Fruit fly (Drosophila melanogaster) whole organism, embryonic: ENCODE measurements around the gene mRpL16.

Experiments
- Bteb2 ChIP-seq: fragments of 200-800 bp; sonication (Bioruptor generic); optimal IDR thresholded peaks from 2 replicates; lab custom pipeline; 2016; ENCODE audit warnings: missing biosample characterization, missing genetic modification characterization
- CG11695 ChIP-seq: fragments of 200-800 bp; sonication (Bioruptor generic); IDR thresholded peaks from 3 replicates; pipeline ENCODE4 v1.3.6; 2022; ENCODE audit warnings: missing biosample characterization, missing genetic modification characterization
- CG12299 ChIP-seq: fragments of 200-800 bp; sonication (Bioruptor generic); optimal IDR thresholded peaks from 2 replicates; lab custom pipeline; 2018; ENCODE audit warnings: missing biosample characterization, mild to moderate bottlenecking, missing genetic modification characterization
- CG12769 ChIP-seq: fragments of 200-800 bp; sonication (Bioruptor generic); optimal IDR thresholded peaks from 2 replicates; lab custom pipeline; 2019; ENCODE audit warnings: missing biosample characterization, mild to moderate bottlenecking, missing genetic modification characterization, moderate library complexity
- CG15696 ChIP-seq: fragments of 200-800 bp; sonication (Bioruptor generic); optimal IDR thresholded peaks from 2 replicates; lab custom pipeline; 2019; ENCODE audit warnings: missing biosample characterization, mild to moderate bottlenecking, missing genetic modification characterization, moderate library complexity
- CG17361 ChIP-seq: fragments of 200-800 bp; sonication (Bioruptor generic); IDR thresholded peaks from 3 replicates; pipeline ENCODE4 v1.3.6; 2022; ENCODE audit warnings: missing biosample characterization, missing genetic modification characterization
- CG17912 ChIP-seq: fragments of 200-800 bp; sonication (Bioruptor generic); optimal IDR thresholded peaks from 2 replicates; lab custom pipeline; 2018; ENCODE audit warnings: missing biosample characterization, mild to moderate bottlenecking, missing genetic modification characterization
- CG2116 ChIP-seq: fragments of 200-800 bp; sonication (Bioruptor generic); optimal IDR thresholded peaks from 3 replicates; lab custom pipeline; 2018; ENCODE audit warnings: missing biosample characterization, mild to moderate bottlenecking, missing genetic modification characterization
- CG2129 ChIP-seq: fragments of 200-800 bp; sonication (Bioruptor generic); IDR thresholded peaks from 2 replicates; pipeline ENCODE4 v1.3.6; 2022; ENCODE audit warnings: missing biosample characterization, missing genetic modification characterization; ENCODE audit not compliant: partially characterized antibody
- CG31441 ChIP-seq: fragments of 200-800 bp; sonication (Bioruptor generic); IDR thresholded peaks from 2 replicates; pipeline ENCODE4 v1.3.6; 2022; ENCODE audit warnings: missing biosample characterization, missing genetic modification characterization
- CG3407 ChIP-seq: fragments of 200-800 bp; sonication (Bioruptor generic); optimal IDR thresholded peaks from 2 replicates; lab custom pipeline; 2018; ENCODE audit warnings: missing biosample characterization, mild to moderate bottlenecking, missing genetic modification characterization
- CG34224 ChIP-seq: fragments of 200-800 bp; sonication (Bioruptor generic); IDR thresholded peaks from 3 replicates; pipeline ENCODE4 v1.3.6; 2022; ENCODE audit warnings: missing biosample characterization, missing genetic modification characterization; ENCODE audit not compliant: partially characterized antibody
- CG4617 ChIP-seq: fragments of 200-800 bp; sonication (Bioruptor generic); optimal IDR thresholded peaks from 3 replicates; lab custom pipeline; 2016; ENCODE audit warnings: missing biosample characterization, missing genetic modification characterization, borderline replicate concordance
- CG4707 ChIP-seq: fragments of 200-800 bp; sonication (Bioruptor generic); optimal IDR thresholded peaks from 2 replicates; lab custom pipeline; 2018; ENCODE audit warnings: missing biosample characterization, mild to moderate bottlenecking, missing genetic modification characterization, moderate library complexity
- CG4820 ChIP-seq: fragments of 200-800 bp; sonication (Bioruptor generic); optimal IDR thresholded peaks from 3 replicates; lab custom pipeline; 2016; ENCODE audit warnings: missing biosample characterization, missing genetic modification characterization
- Dll ChIP-seq: fragments of 200-800 bp; sonication (Bioruptor generic); IDR thresholded peaks from 4 replicates; pipeline ENCODE4 v1.3.6; 2022; ENCODE audit warnings: missing biosample characterization, missing genetic modification characterization; ENCODE audit not compliant: partially characterized antibody
- ERR ChIP-seq: fragments of 200-800 bp; sonication (Bioruptor generic); optimal IDR thresholded peaks from 2 replicates; lab custom pipeline; 2016; ENCODE audit warnings: missing biosample characterization, missing genetic modification characterization
- Ets97D ChIP-seq: fragments of 200-800 bp; sonication (Bioruptor generic); optimal IDR thresholded peaks from 3 replicates; lab custom pipeline; 2016; ENCODE audit warnings: missing biosample characterization, missing genetic modification characterization
- Hey ChIP-seq: fragments of 200-800 bp; sonication (Bioruptor generic); optimal IDR thresholded peaks from 3 replicates; lab custom pipeline; 2018; ENCODE audit warnings: missing biosample characterization, mild to moderate bottlenecking, missing genetic modification characterization
- MBD-R2 ChIP-seq: fragments of 200-800 bp; sonication (Bioruptor generic); IDR thresholded peaks from 2 replicates; pipeline ENCODE4 v1.3.6; 2022; ENCODE audit warnings: missing biosample characterization, missing genetic modification characterization
- Med ChIP-seq: fragments of 200-800 bp; sonication (Bioruptor generic); peaks from one replicate; lab custom pipeline; 2016; ENCODE audit warnings: missing biosample characterization, missing genetic modification characterization, mild to moderate bottlenecking, inconsistent platforms, moderate library complexity
- Mrtf ChIP-seq: fragments of 200-800 bp; sonication (Bioruptor generic); IDR thresholded peaks from 3 replicates; pipeline ENCODE4 v1.3.6; 2022; ENCODE audit warnings: missing biosample characterization, missing genetic modification characterization
- NFAT ChIP-seq: fragments of 200-800 bp; sonication (Bioruptor generic); IDR thresholded peaks from 2 replicates; pipeline ENCODE4 v1.3.6; 2022; ENCODE audit warnings: missing biosample characterization, missing genetic modification characterization
- Oli ChIP-seq: fragments of 200-800 bp; sonication (Bioruptor generic); optimal IDR thresholded peaks from 2 replicates; lab custom pipeline; 2018; ENCODE audit warnings: missing biosample characterization, mild to moderate bottlenecking, missing genetic modification characterization, moderate library complexity
- Optix ChIP-seq: fragments of 200-800 bp; sonication (Bioruptor generic); IDR thresholded peaks from 3 replicates; pipeline ENCODE4 v1.3.6; 2022; ENCODE audit warnings: missing biosample characterization, missing genetic modification characterization
- Sox100B ChIP-seq: fragments of 200-800 bp; sonication (Bioruptor generic); optimal IDR thresholded peaks from 3 replicates; lab custom pipeline; 2018; ENCODE audit warnings: missing biosample characterization, mild to moderate bottlenecking, missing genetic modification characterization
- Taf1 ChIP-seq: fragments of 200-800 bp; sonication (Bioruptor generic); IDR thresholded peaks from 2 replicates; pipeline ENCODE4 v1.3.6; 2022; ENCODE audit warnings: missing biosample characterization, missing genetic modification characterization
- Trl ChIP-seq, 3 experiments: fragments of >200 bp in 2 of 3; fragments of 200-800 bp in 1 of 3; sonication (Bioruptor generic) in 1 of 3; optimal IDR thresholded peaks; 2 replicates in 1 of 3; 3 replicates in 2 of 3; lab custom pipeline; 2016 to 2017; ENCODE audit warnings: missing biosample characterization in 1 of 3, missing genetic modification characterization in 1 of 3
- Vsx1 ChIP-seq: fragments of 200-800 bp; sonication (Bioruptor generic); optimal IDR thresholded peaks from 2 replicates; lab custom pipeline; 2017; ENCODE audit warnings: missing biosample characterization, mild to moderate bottlenecking, missing genetic modification characterization, missing genetic modification reagents
- br ChIP-seq: fragments of >200 bp; optimal IDR thresholded peaks from 2 replicates; lab custom pipeline; 2017
- crp ChIP-seq, 2 experiments: fragments of 200-800 bp; sonication (Bioruptor generic); optimal IDR thresholded peaks; 2 replicates in 1 of 2; 3 replicates in 1 of 2; lab custom pipeline; 2017; ENCODE audit warnings: missing biosample characterization in 2 of 2, missing genetic modification characterization in 2 of 2, mild to moderate bottlenecking in 1 of 2, moderate library complexity in 1 of 2
- dan ChIP-seq: fragments of 200-800 bp; sonication (Bioruptor generic); IDR thresholded peaks from 2 replicates; pipeline ENCODE4 v1.3.6; 2022; ENCODE audit warnings: missing biosample characterization, missing genetic modification characterization
- ems ChIP-seq: fragments of 200-800 bp; sonication (Bioruptor generic); optimal IDR thresholded peaks from 3 replicates; lab custom pipeline; 2016; ENCODE audit warnings: missing biosample characterization, missing genetic modification characterization
- eve ChIP-seq, 2 experiments: fragments of >200 bp; optimal IDR thresholded peaks; 2 replicates each; lab custom pipeline; 2017; ENCODE audit warnings: missing biosample characterization in 2 of 2, missing genetic modification characterization in 2 of 2
- ewg ChIP-seq: fragments of 200-800 bp; sonication (Bioruptor generic); optimal IDR thresholded peaks from 3 replicates; lab custom pipeline; 2017; ENCODE audit warnings: mild to moderate bottlenecking, missing biosample characterization, missing genetic modification reagents, missing genetic modification characterization
- fru ChIP-seq: fragments of >200 bp; optimal IDR thresholded peaks from 2 replicates; lab custom pipeline; 2017
- gcm2 ChIP-seq: fragments of 200-800 bp; sonication (Bioruptor generic); optimal IDR thresholded peaks from 2 replicates; lab custom pipeline; 2016; ENCODE audit warnings: missing biosample characterization, missing genetic modification characterization
- gem ChIP-seq: fragments of 200-800 bp; sonication (Bioruptor generic); optimal IDR thresholded peaks from 2 replicates; lab custom pipeline; 2019; ENCODE audit warnings: missing biosample characterization, mild to moderate bottlenecking, missing genetic modification characterization, moderate library complexity
- gsb-n ChIP-seq: fragments of 200-800 bp; sonication (Bioruptor generic); optimal IDR thresholded peaks from 3 replicates; lab custom pipeline; 2018; ENCODE audit warnings: missing biosample characterization, mild to moderate bottlenecking, missing genetic modification characterization
- ind ChIP-seq: fragments of 200-800 bp; sonication (Bioruptor generic); optimal IDR thresholded peaks from 3 replicates; lab custom pipeline; 2016; ENCODE audit warnings: missing biosample characterization, missing genetic modification characterization
- lmd ChIP-seq: fragments of 200-800 bp; sonication (Bioruptor generic); IDR thresholded peaks from 2 replicates; pipeline ENCODE4 v1.3.6; 2022; ENCODE audit warnings: missing biosample characterization, missing genetic modification characterization
- onecut ChIP-seq: fragments of 200-800 bp; sonication (Bioruptor generic); IDR thresholded peaks from 2 replicates; pipeline ENCODE4 v1.3.6; 2022; ENCODE audit warnings: missing biosample characterization, missing genetic modification characterization
- ro ChIP-seq: fragments of 200-800 bp; sonication (Bioruptor generic); IDR thresholded peaks from 2 replicates; pipeline ENCODE4 v1.3.6; 2022; ENCODE audit warnings: missing biosample characterization, missing genetic modification characterization
- seq ChIP-seq: fragments of 200-800 bp; sonication (Bioruptor generic); IDR thresholded peaks from 2 replicates; pipeline ENCODE4 v1.3.6; 2022; ENCODE audit warnings: missing biosample characterization, missing genetic modification characterization
- sisA ChIP-seq: fragments of 200-800 bp; sonication (Bioruptor generic); IDR thresholded peaks from 2 replicates; pipeline ENCODE4 v1.3.6; 2022; ENCODE audit warnings: missing biosample characterization, missing genetic modification characterization
- sr ChIP-seq: fragments of 200-800 bp; sonication (Bioruptor generic); IDR thresholded peaks from 3 replicates; pipeline ENCODE4 v1.3.6; 2022; ENCODE audit warnings: missing biosample characterization, missing genetic modification characterization
- tio ChIP-seq: fragments of 200-800 bp; sonication (Bioruptor generic); optimal IDR thresholded peaks from 2 replicates; lab custom pipeline; 2017; ENCODE audit warnings: missing biosample characterization, missing genetic modification characterization, inconsistent platforms
- toy ChIP-seq: fragments of 200-800 bp; sonication (Bioruptor generic); IDR thresholded peaks from 2 replicates; pipeline ENCODE4 v1.3.6; 2022; ENCODE audit warnings: missing biosample characterization, missing genetic modification characterization
- unpg ChIP-seq: fragments of 200-800 bp; sonication (Bioruptor generic); optimal IDR thresholded peaks from 3 replicates; lab custom pipeline; 2018; ENCODE audit warnings: missing biosample characterization, mild to moderate bottlenecking, missing genetic modification characterization, moderate library complexity
- vnd ChIP-seq: fragments of 200-800 bp; sonication (Bioruptor generic); IDR thresholded peaks from 3 replicates; pipeline ENCODE4 v1.3.6; 2022; ENCODE audit warnings: missing biosample characterization, missing genetic modification characterization; ENCODE audit not compliant: partially characterized antibody
- vvl ChIP-seq: fragments of 200-800 bp; sonication (Bioruptor generic); IDR thresholded peaks from 2 replicates; pipeline ENCODE4 v1.3.6; 2022; ENCODE audit warnings: missing biosample characterization, missing genetic modification characterization

mRpL16 gene

DNA sequence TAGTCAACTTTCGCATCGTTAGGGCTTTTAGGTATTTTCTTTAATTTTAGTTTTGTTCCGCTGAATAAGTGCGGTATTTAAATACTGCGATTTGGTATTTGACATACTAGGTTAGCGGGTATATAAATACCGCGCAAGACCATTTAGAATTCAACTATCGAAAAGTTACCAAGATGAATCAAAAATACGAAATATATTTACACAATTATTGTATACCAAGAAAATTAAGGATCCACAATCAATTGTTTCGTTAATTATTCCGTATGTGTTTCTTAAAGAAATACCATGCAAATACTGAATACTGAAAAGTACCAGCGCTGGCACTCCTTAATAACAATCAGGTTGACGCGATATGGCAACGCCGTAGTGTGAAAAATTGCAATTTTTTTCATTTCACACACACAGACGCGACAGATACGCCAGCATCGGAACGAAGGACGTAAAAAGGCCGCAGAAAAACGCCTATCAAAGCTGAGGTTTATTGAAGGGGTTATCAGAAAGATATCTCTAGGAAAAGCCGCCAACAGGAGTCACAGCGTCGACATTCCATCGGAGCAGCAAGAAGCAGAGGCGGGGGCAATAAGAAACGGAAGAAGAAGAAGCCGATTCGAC lies 16.4 kb upstream of the mRpL16 start, which contains the start of the genes Pgam5 and Vps26 (continued):
- TF ChIP-seq dan (GFP tag; lab: Robert Waterston, UW): no peak
- no peak for TF ChIP-seq NFAT (GFP tag; lab: Robert Waterston, UW)
- no peak for TF ChIP-seq CG2129 (GFP tag; lab: Robert Waterston, UW)
- no peak for TF ChIP-seq sisA (GFP tag; lab: Robert Waterston, UW)
- peak; percentile 22 for TF ChIP-seq MBD-R2 (GFP tag; lab: Robert Waterston, UW)
- no peak for TF ChIP-seq CG3407
- no peak for TF ChIP-seq lmd (GFP tag; lab: Robert Waterston, UW)
- TF ChIP-seq fru: no peak
- TF ChIP-seq CG31441 (GFP tag; lab: Robert Waterston, UW): no peak
- TF ChIP-seq CG4707 (GFP tag; lab: Kevin White, UChicago): no peak
- TF ChIP-seq Bteb2 (GFP tag; lab: Kevin White, UChicago): no peak
- peak; percentile 48 for TF ChIP-seq CG4617 (GFP tag; lab: Kevin White, UChicago)
- TF ChIP-seq gcm2 (GFP tag; lab: Kevin White, UChicago): no peak
- no peak for TF ChIP-seq seq (GFP tag; lab: Robert Waterston, UW)
- no peak for TF ChIP-seq CG17912
- TF ChIP-seq CG4820 (GFP tag; lab: Kevin White, UChicago): no peak
- no peak for TF ChIP-seq Mrtf
- no peak for TF ChIP-seq unpg (GFP tag; lab: Kevin White, UChicago)
- no peak for TF ChIP-seq crp (GFP tag; optimal IDR thresholded peaks at IDR 0.05; lab: Kevin White, UChicago)
- no peak for TF ChIP-seq vvl (GFP tag; lab: Robert Waterston, UW)
- TF ChIP-seq ind (GFP tag; lab: Kevin White, UChicago): no peak
- no peak for TF ChIP-seq Vsx1 (GFP tag; lab: Kevin White, UChicago)
- no peak for TF ChIP-seq CG15696 (tag; lab: Kevin White, UChicago)
- TF ChIP-seq Ets97D (GFP tag; lab: Kevin White, UChicago): peak; percentile 49
- TF ChIP-seq Taf1 (GFP tag; lab: Robert Waterston, UW): no peak
- TF ChIP-seq tio (GFP tag; lab: Kevin White, UChicago): no peak
- TF ChIP-seq vnd: no peak
- TF ChIP-seq br (lab: Kevin White, UChicago): no peak
- TF ChIP-seq CG12769 (tag; lab: Kevin White, UChicago): no peak
- peak; percentile 30 for TF ChIP-seq CG2116 (GFP tag; lab: Kevin White, UChicago)
- TF ChIP-seq ro: no peak
- TF ChIP-seq sr (GFP tag; lab: Robert Waterston, UW): no peak
- TF ChIP-seq CG12299 (tag; lab: Kevin White, UChicago): no peak
- TF ChIP-seq ems (GFP tag; lab: Kevin White, UChicago): no peak
- no peak for TF ChIP-seq gem
- TF ChIP-seq ERR (GFP tag; lab: Kevin White, UChicago): no peak
- no peak for TF ChIP-seq Oli (tag; lab: Kevin White, UChicago)
- no peak for TF ChIP-seq CG11695 (GFP tag; lab: Robert Waterston, UW)
- no peak for TF ChIP-seq Hey (tag; lab: Kevin White, UChicago)
- 0 out of 4 replicates have a peak, but pooled peaks have one; percentile 21 for TF ChIP-seq Dll (GFP tag; lab: Robert Waterston, UW)
- no peak for TF ChIP-seq CG17361 (GFP tag; lab: Robert Waterston, UW)
- peak; percentile 71 for TF ChIP-seq gsb-n (tag; lab: Kevin White, UChicago)
- TF ChIP-seq Sox100B (GFP tag; lab: Kevin White, UChicago): no peak
- TF ChIP-seq ewg (GFP tag; lab: Kevin White, UChicago): no peak
- TF ChIP-seq CG34224 (GFP tag; lab: Robert Waterston, UW): no peak
- no peak for TF ChIP-seq toy (GFP tag; lab: Robert Waterston, UW)
- peak; percentile 73 for TF ChIP-seq Med (GFP tag; lab: Kevin White, UChicago)
- no peak for TF ChIP-seq onecut
- TF ChIP-seq Optix (GFP tag; lab: Robert Waterston, UW): no peak
- TF ChIP-seq eve (GFP tag; optimal IDR thresholded peaks at IDR 0.05; lab: Kevin White, UChicago): no peak
- no peak for TF ChIP-seq Trl (optimal IDR thresholded peaks at IDR 0.05; lab: Kevin White, UChicago)
- no peak for TF ChIP-seq Trl (GFP tag; optimal IDR thresholded peaks at IDR 0.05; lab: Kevin White, UChicago)
